Worm (Caenorhabditis elegans) whole organism, L2 larva: ENCODE data around the gene dyf-7.
A peak's percentile ranks its signal among the peaks of the same experiment; 100 is the strongest.

Experiments
- C34F6.9 ChIP-seq: fragments of 150-350 bp; optimal IDR thresholded peaks from 2 replicates; lab custom pipeline; 2014; ENCODE audit warnings: missing biosample characterization, missing genetic modification characterization
- R02D3.7 ChIP-seq: fragments of 150-350 bp; optimal IDR thresholded peaks from 2 replicates; lab custom pipeline; 2014; ENCODE audit warnings: missing biosample characterization, missing genetic modification characterization
- Y55F3AM.14 ChIP-seq: fragments of 200-800 bp; sonication (Bioruptor generic); optimal IDR thresholded peaks from 2 replicates; lab custom pipeline; 2018; ENCODE audit warnings: mild to moderate bottlenecking, missing genetic modification characterization, missing compliant biosample characterization
- alr-1 ChIP-seq: fragments of 150-350 bp; optimal IDR thresholded peaks from 2 replicates; lab custom pipeline; 2014; ENCODE audit warnings: missing biosample characterization, missing genetic modification characterization
- aly-2 ChIP-seq: fragments of 150-350 bp; optimal IDR thresholded peaks from 2 replicates; lab custom pipeline; 2014; ENCODE audit warnings: missing biosample characterization, missing genetic modification characterization
- ama-1 ChIP-seq: fragments of 150-350 bp; optimal IDR thresholded peaks from 2 replicates; lab custom pipeline; 2018; ENCODE audit warnings: inconsistent platforms
- blmp-1 ChIP-seq: sonication (generic microtip); optimal IDR thresholded peaks from 2 replicates; lab custom pipeline; 2017; ENCODE audit warnings: missing genetic modification characterization, mild to moderate bottlenecking, missing compliant biosample characterization, antibody characterized with exemption, moderate library complexity; ENCODE audit not compliant: insufficient read depth
- ceh-82 ChIP-seq: fragments of 150-350 bp; optimal IDR thresholded peaks from 2 replicates; lab custom pipeline; 2014; ENCODE audit warnings: missing biosample characterization, missing genetic modification characterization
- crh-2 ChIP-seq: sonication (generic microtip); optimal IDR thresholded peaks from 2 replicates; lab custom pipeline; 2017; ENCODE audit warnings: missing biosample characterization, missing genetic modification characterization
- egl-27 ChIP-seq: sonication (generic microtip); optimal IDR thresholded peaks from 3 replicates; lab custom pipeline; 2017; ENCODE audit warnings: missing biosample characterization, missing genetic modification reagents, missing genetic modification characterization
- elt-1 ChIP-seq: fragments of 150-350 bp; optimal IDR thresholded peaks from 2 replicates; lab custom pipeline; 2014; ENCODE audit warnings: missing biosample characterization, missing genetic modification characterization
- elt-3 ChIP-seq: sonication (generic microtip); optimal IDR thresholded peaks from 2 replicates; lab custom pipeline; 2017; ENCODE audit warnings: missing biosample characterization, missing genetic modification characterization
- fos-1 ChIP-seq: fragments of 150-350 bp; optimal IDR thresholded peaks from 2 replicates; lab custom pipeline; 2014; ENCODE audit warnings: missing biosample characterization, missing genetic modification characterization
- lin-13 ChIP-seq: fragments of 150-350 bp; optimal IDR thresholded peaks from 2 replicates; lab custom pipeline; 2014; ENCODE audit warnings: missing biosample characterization, missing genetic modification reagents, missing genetic modification characterization
- lin-39 ChIP-seq: fragments of 150-350 bp; optimal IDR thresholded peaks from 2 replicates; lab custom pipeline; 2014; ENCODE audit warnings: missing biosample characterization, missing genetic modification reagents, missing genetic modification characterization
- lsy-2 ChIP-seq, 2 experiments: fragments of 150-350 bp in 1 of 2; sonication (generic microtip) in 1 of 2; optimal IDR thresholded peaks; 2 replicates each; lab custom pipeline; 2014 to 2017; ENCODE audit warnings: missing biosample characterization in 2 of 2, missing genetic modification characterization in 2 of 2
- mab-5 ChIP-seq: fragments of 150-350 bp; optimal IDR thresholded peaks from 2 replicates; lab custom pipeline; 2014; ENCODE audit warnings: missing biosample characterization, missing genetic modification characterization
- mbf-1 ChIP-seq: sonication (generic microtip); optimal IDR thresholded peaks from 2 replicates; lab custom pipeline; 2017; ENCODE audit warnings: missing biosample characterization, missing genetic modification characterization
- nhr-10 ChIP-seq: sonication (generic microtip); optimal IDR thresholded peaks from 2 replicates; lab custom pipeline; 2017; ENCODE audit warnings: missing biosample characterization, missing genetic modification characterization
- nhr-129 ChIP-seq: fragments of 150-350 bp; optimal IDR thresholded peaks from 2 replicates; lab custom pipeline; 2014; ENCODE audit warnings: missing biosample characterization, missing genetic modification characterization
- nhr-21 ChIP-seq: fragments of 150-350 bp; optimal IDR thresholded peaks from 2 replicates; lab custom pipeline; 2014; ENCODE audit warnings: missing biosample characterization, missing genetic modification characterization
- nhr-23 ChIP-seq: fragments of 150-350 bp; optimal IDR thresholded peaks from 2 replicates; lab custom pipeline; 2014; ENCODE audit warnings: missing biosample characterization, missing genetic modification reagents, missing genetic modification characterization
- nhr-237 ChIP-seq: fragments of 150-350 bp; optimal IDR thresholded peaks from 2 replicates; lab custom pipeline; 2014; ENCODE audit warnings: missing biosample characterization, missing genetic modification characterization
- nhr-25 ChIP-seq: fragments of 150-350 bp; sonication (generic microtip); optimal IDR thresholded peaks from 3 replicates; lab custom pipeline; 2014; ENCODE audit warnings: missing biosample characterization, missing genetic modification characterization
- nhr-6 ChIP-seq: fragments of 150-350 bp; optimal IDR thresholded peaks from 2 replicates; lab custom pipeline; 2014; ENCODE audit warnings: missing biosample characterization, missing genetic modification characterization
- nhr-77 ChIP-seq: fragments of 150-350 bp; optimal IDR thresholded peaks from 2 replicates; lab custom pipeline; 2014; ENCODE audit warnings: missing biosample characterization, missing genetic modification characterization
- peb-1 ChIP-seq: fragments of 150-350 bp; optimal IDR thresholded peaks from 2 replicates; lab custom pipeline; 2014; ENCODE audit warnings: missing biosample characterization, missing genetic modification characterization
- sem-4 ChIP-seq: fragments of 150-350 bp; optimal IDR thresholded peaks from 2 replicates; lab custom pipeline; 2014; ENCODE audit warnings: missing biosample characterization, missing genetic modification reagents, missing genetic modification characterization
- skn-1 ChIP-seq: sonication (generic microtip); optimal IDR thresholded peaks from 2 replicates; lab custom pipeline; 2017; ENCODE audit warnings: missing biosample characterization, missing genetic modification characterization
- sma-3 ChIP-seq: sonication (generic microtip); optimal IDR thresholded peaks from 2 replicates; lab custom pipeline; 2016; ENCODE audit warnings: missing genetic modification reagents, missing genetic modification characterization, missing compliant biosample characterization
- sma-9 ChIP-seq, 2 experiments: fragments of 150-350 bp in 1 of 2; sonication (generic microtip) in 1 of 2; optimal IDR thresholded peaks; 2 replicates each; lab custom pipeline; 2014 to 2016; ENCODE audit warnings: missing genetic modification characterization in 2 of 2, mild to moderate bottlenecking in 1 of 2, missing biosample characterization in 1 of 2, missing compliant biosample characterization in 1 of 2, missing genetic modification reagents in 1 of 2, moderate library complexity in 1 of 2
- snpc-4 ChIP-seq: fragments of 150-350 bp; optimal IDR thresholded peaks from 2 replicates; lab custom pipeline; 2014; ENCODE audit warnings: missing biosample characterization, missing genetic modification characterization
- unc-55 ChIP-seq: fragments of 150-350 bp; sonication (generic microtip); optimal IDR thresholded peaks from 3 replicates; lab custom pipeline; 2014; ENCODE audit warnings: missing biosample characterization, missing genetic modification reagents, missing genetic modification characterization
- unc-62 ChIP-seq: fragments of 150-350 bp; optimal IDR thresholded peaks from 2 replicates; lab custom pipeline; 2014; ENCODE audit warnings: missing biosample characterization, missing genetic modification reagents, missing genetic modification characterization
- zag-1 ChIP-seq: fragments of 150-350 bp; optimal IDR thresholded peaks from 2 replicates; lab custom pipeline; 2014; ENCODE audit warnings: missing biosample characterization, missing genetic modification characterization
- ztf-4 ChIP-seq: fragments of 150-350 bp; optimal IDR thresholded peaks from 2 replicates; lab custom pipeline; 2014; ENCODE audit warnings: missing biosample characterization, missing genetic modification characterization

The dyf-7 gene

ce11 chrX:9705257-9706035 is 7.0 kb downstream of the dyf-7 start:
- TF ChIP-seq fos-1 (tag; lab: Kevin White, UChicago): peak; percentile 13
- peak; percentile 42 for TF ChIP-seq C34F6.9 (tag; lab: Kevin White, UChicago)
- peak; percentile 56 for TF ChIP-seq sma-9 (GFP tag; optimal IDR thresholded peaks at IDR 0.05; lab: Kevin White, UChicago)
- no peak for TF ChIP-seq sma-9 (tag; optimal IDR thresholded peaks at IDR 0.05; lab: Kevin White, UChicago)
- TF ChIP-seq lin-39: peak; percentile 60
- peak; percentile 85 for TF ChIP-seq unc-55 (GFP tag; lab: Kevin White, UChicago)
- TF ChIP-seq zag-1 (tag; lab: Kevin White, UChicago): peak; percentile 16
- TF ChIP-seq aly-2 (tag; lab: Kevin White, UChicago): no peak
- TF ChIP-seq snpc-4 (tag; lab: Kevin White, UChicago): no peak
- TF ChIP-seq nhr-129 (tag; lab: Kevin White, UChicago): peak; percentile 67

ce11 chrX:9706084-9706483 is 7.6 kb downstream of the dyf-7 start, which contains the start of gene F15G9.1:
Gene F15G9.1, plus strand, starts transcription at chrX:9706384.
- no peak for TF ChIP-seq nhr-25
- no peak for TF ChIP-seq nhr-129 (tag; lab: Kevin White, UChicago)
- no peak for TF ChIP-seq Y55F3AM.14
- TF ChIP-seq sma-3 (GFP tag; lab: Kevin White, UChicago): no peak
- TF ChIP-seq peb-1 (tag; lab: Kevin White, UChicago): no peak
- no peak for TF ChIP-seq R02D3.7 (tag; lab: Kevin White, UChicago)
- TF ChIP-seq alr-1 (tag; lab: Kevin White, UChicago): no peak
- TF ChIP-seq lin-13 (GFP tag; lab: Kevin White, UChicago): no peak
- TF ChIP-seq C34F6.9 (tag; lab: Kevin White, UChicago): no peak
- no peak for TF ChIP-seq zag-1 (tag; lab: Kevin White, UChicago)
- no peak for TF ChIP-seq skn-1 (tag; lab: Kevin White, UChicago)
- TF ChIP-seq nhr-237 (tag; lab: Kevin White, UChicago): no peak
- no peak for TF ChIP-seq lsy-2 (tag; optimal IDR thresholded peaks at IDR 0.05; lab: Kevin White, UChicago)
- TF ChIP-seq sem-4: no peak
- TF ChIP-seq ztf-4 (tag; lab: Kevin White, UChicago): no peak
- TF ChIP-seq crh-2 (tag; lab: Kevin White, UChicago): no peak
- TF ChIP-seq nhr-21: no peak
- no peak for TF ChIP-seq mbf-1 (tag; lab: Kevin White, UChicago)
- TF ChIP-seq mab-5 (tag; lab: Kevin White, UChicago): no peak

- no peak for TF ChIP-seq elt-3
- TF ChIP-seq ama-1: no peak
- no peak for TF ChIP-seq aly-2 (tag; lab: Kevin White, UChicago)
- TF ChIP-seq lsy-2 (tag; optimal IDR thresholded peaks at IDR 0.05; lab: Kevin White, UChicago): no peak
- TF ChIP-seq nhr-25: no peak
- TF ChIP-seq ceh-82 (tag; lab: Kevin White, UChicago): no peak
- TF ChIP-seq nhr-77: no peak
- TF ChIP-seq nhr-10 (tag; lab: Kevin White, UChicago): no peak
- TF ChIP-seq elt-1: no peak
- TF ChIP-seq lin-13 (GFP tag; lab: Kevin White, UChicago): no peak
- TF ChIP-seq nhr-23 (tag; lab: Kevin White, UChicago): no peak
- TF ChIP-seq, all 48 proteins: peak for 0
These were observed 11.0 kb downstream of the dyf-7 start, which contains the start of gene F15G9.6 for ce11 chrX:9709462-9709861. Gene F15G9.6, plus strand, starts transcription at chrX:9709762.

ce11 chrX:9713613-9714012 is 15.2 kb downstream of the dyf-7 start, which contains the start of gene F15G9.2:
Gene F15G9.2, minus strand, starts transcription at chrX:9713713.
- TF ChIP-seq nhr-23 (tag; lab: Kevin White, UChicago) (no peak), unc-55 (GFP tag; lab: Kevin White, UChicago) (no peak), nhr-77 (no peak), sem-4 (no peak), sma-3 (GFP tag; lab: Kevin White, UChicago) (no peak), R02D3.7 (tag; lab: Kevin White, UChicago) (no peak), snpc-4 (tag; lab: Kevin White, UChicago) (no peak), unc-62 (GFP tag; lab: Kevin White, UChicago) (no peak), elt-3 (no peak), nhr-25 (no peak)

- TF ChIP-seq ceh-82 (tag; lab: Kevin White, UChicago) (no peak), sem-4 (no peak), fos-1 (tag; lab: Kevin White, UChicago) (no peak), nhr-6 (tag; lab: Kevin White, UChicago) (no peak), nhr-10 (tag; lab: Kevin White, UChicago) (no peak), alr-1 (tag; lab: Kevin White, UChicago) (no peak), nhr-237 (tag; lab: Kevin White, UChicago) (no peak), elt-1 (no peak), egl-27 (tag; lab: Kevin White, UChicago) (no peak), blmp-1 (tag; lab: Kevin White, UChicago) (no peak), lsy-2 (tag; optimal IDR thresholded peaks at IDR 0.05; lab: Kevin White, UChicago) (no peak), ama-1 (no peak), skn-1 (tag; lab: Kevin White, UChicago) (no peak), elt-3 (no peak), lin-39 (no peak), snpc-4 (tag; lab: Kevin White, UChicago) (no peak), nhr-129 (tag; lab: Kevin White, UChicago) (no peak)
- TF ChIP-seq, all 48 proteins: peak for 0
These were observed 18.8 kb downstream of the dyf-7 start, which contains the start of gene him-4 for ce11 chrX:9717265-9717664. Gene him-4, plus strand, starts transcription at chrX:9717565.
